Worm (Caenorhabditis elegans) whole organism, mixed stage, embryonic: Measurements from ENCODE around the gene eif-2Bdelta.

ENCODE experiments used
- M03D4.4 ChIP-seq: sonication (generic microtip); optimal IDR thresholded peaks from 2 replicates; lab custom pipeline; 2017; ENCODE audit warnings: mild to moderate bottlenecking, missing genetic modification characterization, missing compliant biosample characterization
- drap-1 ChIP-seq: fragments of 200-800 bp; sonication (Bioruptor generic); optimal IDR thresholded peaks from 3 replicates; lab custom pipeline; 2018; ENCODE audit warnings: mild to moderate bottlenecking, missing genetic modification characterization, missing compliant biosample characterization
- elt-1 ChIP-seq: sonication (generic microtip); optimal IDR thresholded peaks from 2 replicates; lab custom pipeline; 2017; ENCODE audit warnings: missing genetic modification characterization, mild to moderate bottlenecking, missing compliant biosample characterization, antibody characterized with exemption, moderate library complexity, borderline replicate concordance; ENCODE audit not compliant: insufficient read depth
- hlh-1 ChIP-seq: fragments of 150-350 bp; optimal IDR thresholded peaks from 2 replicates; lab custom pipeline; 2014; ENCODE audit warnings: missing biosample characterization, missing genetic modification reagents, missing genetic modification characterization
- mab-5 ChIP-seq: fragments of 150-350 bp; optimal IDR thresholded peaks from 2 replicates; lab custom pipeline; 2014; ENCODE audit warnings: missing biosample characterization, missing genetic modification characterization
- nhr-12 ChIP-seq: fragments of 150-350 bp; optimal IDR thresholded peaks from 2 replicates; lab custom pipeline; 2014; ENCODE audit warnings: missing biosample characterization, missing genetic modification characterization
- nhr-28 ChIP-seq: fragments of 150-350 bp; optimal IDR thresholded peaks from 2 replicates; lab custom pipeline; 2014; ENCODE audit warnings: missing biosample characterization, missing genetic modification characterization
- pha-4 ChIP-seq: fragments of 150-350 bp; optimal IDR thresholded peaks from 2 replicates; lab custom pipeline; 2018; ENCODE audit warnings: missing biosample characterization, missing genetic modification reagents, missing genetic modification characterization
- sptf-1 ChIP-seq: sonication (generic microtip); optimal IDR thresholded peaks from 2 replicates; lab custom pipeline; 2017; ENCODE audit warnings: mild to moderate bottlenecking, missing genetic modification characterization, moderate library complexity, missing compliant biosample characterization
- tbx-8 ChIP-seq: fragments of 200-800 bp; sonication (Bioruptor generic); optimal IDR thresholded peaks from 2 replicates; lab custom pipeline; 2018; ENCODE audit warnings: mild to moderate bottlenecking, missing genetic modification characterization, moderate library complexity, missing compliant biosample characterization
- unc-62 ChIP-seq: fragments of 150-350 bp; optimal IDR thresholded peaks from 2 replicates; lab custom pipeline; 2014; ENCODE audit warnings: missing biosample characterization, missing genetic modification reagents, missing genetic modification characterization
- ztf-11 ChIP-seq: fragments of 150-350 bp; optimal IDR thresholded peaks from 2 replicates; lab custom pipeline; 2014; ENCODE audit warnings: missing biosample characterization, missing genetic modification characterization

DNA sequence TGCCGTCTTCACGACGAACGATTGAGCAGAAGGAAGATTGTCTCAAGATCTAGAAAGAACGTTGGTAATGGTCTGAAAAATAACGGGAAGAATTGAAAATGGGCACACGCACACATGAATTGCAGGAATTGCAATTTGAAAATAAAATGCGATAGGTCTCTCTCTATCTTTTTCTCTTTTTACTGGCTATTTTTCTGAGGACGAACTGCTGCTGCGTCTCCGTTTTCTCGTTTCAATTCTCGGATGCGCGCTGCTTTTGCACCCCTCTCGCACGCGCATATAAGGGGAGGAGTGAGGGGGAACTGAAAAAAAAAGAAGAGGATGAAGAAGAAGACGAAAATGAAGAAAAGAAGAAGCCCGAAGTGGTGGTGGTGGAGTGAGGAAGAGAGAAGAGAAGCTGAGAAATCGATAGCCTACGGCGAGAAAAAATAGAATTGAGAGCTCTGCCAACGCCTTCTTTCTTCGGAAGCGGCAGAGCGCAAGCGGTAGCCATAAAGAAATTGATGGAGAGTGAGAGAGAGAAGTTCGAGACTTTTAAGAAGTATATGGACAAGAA, 48.1 kb downstream of the eif-2Bdelta start, which contains the start of gene rgef-1:
- TF ChIP-seq tbx-8 (GFP tag; lab: Kevin White, UChicago) (no peak), nhr-28 (tag; lab: Kevin White, UChicago) (no peak), pha-4 (no peak), unc-62 (GFP tag; lab: Kevin White, UChicago) (no peak), mab-5 (tag; lab: Kevin White, UChicago) (no peak), sptf-1 (peak; percentile 5), nhr-12 (tag; lab: Kevin White, UChicago) (no peak), elt-1 (no peak), ztf-11 (tag; lab: Kevin White, UChicago) (no peak), M03D4.4 (tag; lab: Kevin White, UChicago) (no peak), hlh-1 (tag; lab: Kevin White, UChicago) (no peak), drap-1 (GFP tag; lab: Kevin White, UChicago) (no peak)
